Worm (Caenorhabditis elegans): ENCODE results near the gene R13D11.1.
A peak's percentile ranks its signal among the peaks of the same experiment; 100 is the strongest.

Gene R13D11.1

ce11 chrV:854966-855365 lies 37.7 kb downstream of the R13D11.1 start, which contains the start of gene K09C6.9:
Gene K09C6.9, minus strand, starts transcription at chrV:855066.
- TF ChIP-seq ztf-11 (tag; optimal IDR thresholded peaks at IDR 0.05), result no peak

ce11 chrV:856549-856948 lies 39.3 kb downstream of the R13D11.1 start, which contains the start of gene K09C6.2:
Gene K09C6.2, plus strand, starts transcription at chrV:856849.
- TF ChIP-seq eor-1 (tag; optimal IDR thresholded peaks at IDR 0.05) (no peak), unc-39 (tag; optimal IDR thresholded peaks at IDR 0.05) (no peak), fkh-2 (tag; optimal IDR thresholded peaks at IDR 0.05) (no peak), R02D3.7 (tag; optimal IDR thresholded peaks at IDR 0.05) (no peak), lsy-12 (tag; optimal IDR thresholded peaks at IDR 0.05) (no peak), pqm-1 (tag; optimal IDR thresholded peaks at IDR 0.05) (no peak), ceh-28 (tag; optimal IDR thresholded peaks at IDR 0.05) (no peak), nhr-12 (tag; optimal IDR thresholded peaks at IDR 0.05) (no peak), ceh-9 (tag; optimal IDR thresholded peaks at IDR 0.05) (no peak)

- TF ChIP-seq snpc-4 (tag; optimal IDR thresholded peaks at IDR 0.05) (peak; percentile 84), zag-1 (tag; optimal IDR thresholded peaks at IDR 0.05) (no peak)
Measured at ce11 chrV:858841-859456, 41.7 kb downstream of the R13D11.1 start.

DNA sequence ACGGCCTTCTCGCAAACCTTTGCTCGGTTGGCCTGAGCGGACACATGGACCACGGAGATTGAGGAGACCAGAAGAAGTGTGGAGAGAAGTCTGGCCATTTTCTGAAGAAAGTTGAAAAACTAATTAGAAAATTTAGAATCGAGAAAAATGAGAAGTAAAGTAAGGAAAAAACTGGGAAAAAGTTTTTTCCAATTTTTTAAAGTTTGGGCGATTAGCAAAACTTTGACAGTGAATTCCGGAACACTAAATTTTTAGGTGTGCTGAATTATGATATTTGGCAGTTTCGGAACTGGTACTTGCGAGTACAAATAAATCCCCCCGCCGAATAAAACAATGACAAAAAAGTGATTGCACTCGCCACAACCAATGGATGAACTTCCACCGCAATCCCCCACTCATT lies 49.4 kb downstream of the R13D11.1 start, which contains the start of gene T02B11.3:
TSS of gene T02B11.3 (minus strand) at position 101 of the 400 bp plus-strand sequence.
- no peak for TF ChIP-seq mml-1 (tag; optimal IDR thresholded peaks at IDR 0.05)
- no peak for TF ChIP-seq unc-39 (tag; optimal IDR thresholded peaks at IDR 0.05)
- TF ChIP-seq ceh-16 (tag; optimal IDR thresholded peaks at IDR 0.05), result no peak
- no peak for TF ChIP-seq unc-62 (GFP tag; optimal IDR thresholded peaks at IDR 0.05)
- no peak for TF ChIP-seq nhr-12 (tag; optimal IDR thresholded peaks at IDR 0.05)
- no peak for TF ChIP-seq lsy-12 (tag; optimal IDR thresholded peaks at IDR 0.05)
- no peak for TF ChIP-seq nhr-43 (tag; optimal IDR thresholded peaks at IDR 0.05; ENCODE audit: poor library complexity, severe bottlenecking)
- TF ChIP-seq snpc-4 (tag; optimal IDR thresholded peaks at IDR 0.05), result no peak
- no peak for TF ChIP-seq zag-1 (tag; optimal IDR thresholded peaks at IDR 0.05)
- TF ChIP-seq hmg-11 (tag; optimal IDR thresholded peaks at IDR 0.05), result no peak
- no peak for TF ChIP-seq nhr-67 (tag; optimal IDR thresholded peaks at IDR 0.05)
- no peak for TF ChIP-seq ceh-28 (tag; optimal IDR thresholded peaks at IDR 0.05)
- TF ChIP-seq fkh-2 (tag; optimal IDR thresholded peaks at IDR 0.05), result no peak
- no peak for TF ChIP-seq sea-2 (GFP tag; optimal IDR thresholded peaks at IDR 0.05)
- TF ChIP-seq tbx-2 (tag; optimal IDR thresholded peaks at IDR 0.05), result no peak
- TF ChIP-seq eor-1 (tag; optimal IDR thresholded peaks at IDR 0.05), result no peak
